Worm (Caenorhabditis elegans): ENCODE measurements around the gene clec-136.

DNA sequence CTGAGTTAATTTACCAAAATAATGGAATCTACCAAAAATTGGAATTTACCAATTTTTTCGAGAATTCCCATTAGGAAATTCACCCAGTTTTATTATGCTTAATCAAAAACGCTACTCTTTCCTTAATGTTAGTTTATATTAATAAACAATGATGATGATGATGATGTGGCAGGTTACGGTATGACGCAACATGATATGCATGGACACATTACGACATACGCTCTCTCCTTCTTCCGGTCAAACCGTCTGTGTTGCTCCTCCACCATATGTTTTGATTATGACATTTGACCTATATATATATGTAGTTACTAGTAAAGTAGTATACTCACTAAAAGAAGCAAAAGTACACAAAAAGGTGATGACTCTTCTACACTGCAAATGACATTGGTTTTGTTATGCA lies 39.0 kb downstream of the clec-136 start:
- no peak for TF ChIP-seq ama-1 (optimal IDR thresholded peaks at IDR 0.05)
- TF ChIP-seq ama-1 (GFP tag; optimal IDR thresholded peaks at IDR 0.05) = no peak
- no peak for TF ChIP-seq aptf-3 (GFP tag; IDR thresholded peaks at IDR 0.05)
- no peak for TF ChIP-seq nfya-2 (GFP tag; IDR thresholded peaks at IDR 0.05)
- no peak for TF ChIP-seq let-526 (GFP tag; IDR thresholded peaks at IDR 0.05)
- TF ChIP-seq bed-1 (GFP tag; IDR thresholded peaks at IDR 0.05) = no peak
- TF ChIP-seq him-1 (tag; optimal IDR thresholded peaks at IDR 0.05) = no peak
- TF ChIP-seq lin-54 (GFP tag; optimal IDR thresholded peaks at IDR 0.05) = no peak
- TF ChIP-seq nhr-80 (tag; optimal IDR thresholded peaks at IDR 0.05) = no peak
- no peak for TF ChIP-seq mes-4 (tag; optimal IDR thresholded peaks at IDR 0.05)
- no peak for TF ChIP-seq Y56A3A.18 (GFP tag; IDR thresholded peaks at IDR 0.05)
